Fruit fly (Drosophila melanogaster) whole organism, adult: ENCODE data around the gene CG31823.

Experiments
- CG14711 ChIP-seq: fragments of 200-800 bp; sonication (Bioruptor generic); optimal IDR thresholded peaks from 2 replicates; lab custom pipeline; 2018; ENCODE audit warnings: missing biosample characterization, mild to moderate bottlenecking, missing genetic modification characterization, moderate library complexity
- CG7045 ChIP-seq: fragments of 200-800 bp; sonication (Bioruptor generic); optimal IDR thresholded peaks from 2 replicates; lab custom pipeline; 2017; ENCODE audit warnings: missing biosample characterization, mild to moderate bottlenecking, missing genetic modification characterization
- kay ChIP-seq: fragments of 200-800 bp; sonication (Bioruptor generic); peaks from one replicate; lab custom pipeline; 2016; ENCODE audit warnings: missing biosample characterization, missing genetic modification characterization, borderline replicate concordance

DNA sequence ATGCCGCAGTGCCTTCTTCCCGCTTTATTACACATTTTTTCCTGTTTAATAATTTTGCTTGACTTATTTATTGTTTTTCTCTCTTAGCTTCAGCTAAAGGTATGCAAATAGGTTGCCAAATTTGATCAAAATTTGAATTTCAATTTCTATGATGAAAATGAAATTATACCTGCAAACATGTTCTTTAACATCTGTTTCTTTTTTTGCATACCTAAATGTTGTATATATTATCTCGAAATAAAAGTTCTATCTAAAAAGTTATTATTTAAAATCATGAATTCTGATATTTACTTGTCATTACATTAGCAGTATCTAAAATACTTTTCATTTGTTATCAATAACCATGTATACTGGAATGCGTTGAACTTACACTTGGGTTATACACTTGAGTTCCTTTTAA is 5.2 kb downstream of the CG31823 start, which contains the start of gene CG31735:
- TF ChIP-seq kay (GFP tag; lab: Kevin White, UChicago) (no peak), CG14711 (tag; lab: Kevin White, UChicago) (no peak), CG7045 (GFP tag; lab: Kevin White, UChicago) (no peak)
